Worm (Caenorhabditis elegans) whole organism, mixed stage, embryonic: Measurements from ENCODE around the gene C36E6.8.

Source experiments
- M03D4.4 ChIP-seq: sonication (generic microtip); optimal IDR thresholded peaks from 2 replicates; lab custom pipeline; 2017; ENCODE audit warnings: mild to moderate bottlenecking, missing genetic modification characterization, missing compliant biosample characterization
- bed-3 ChIP-seq: fragments of 200-800 bp; sonication (Bioruptor generic); optimal IDR thresholded peaks from 3 replicates; lab custom pipeline; 2018; ENCODE audit warnings: mild to moderate bottlenecking, missing genetic modification characterization, moderate library complexity, missing compliant biosample characterization
- ceh-39 ChIP-seq: fragments of 150-350 bp; optimal IDR thresholded peaks from 2 replicates; lab custom pipeline; 2014; ENCODE audit warnings: missing biosample characterization, missing genetic modification characterization
- ceh-43 ChIP-seq: fragments of 200-800 bp; sonication (Bioruptor generic); optimal IDR thresholded peaks from 2 replicates; lab custom pipeline; 2018; ENCODE audit warnings: mild to moderate bottlenecking, missing genetic modification characterization, moderate library complexity, missing compliant biosample characterization
- ceh-83 ChIP-seq: fragments of 200-800 bp; sonication (Bioruptor generic); optimal IDR thresholded peaks from 2 replicates; lab custom pipeline; 2018; ENCODE audit warnings: mild to moderate bottlenecking, missing genetic modification characterization, missing compliant biosample characterization
- ces-1 ChIP-seq: fragments of 150-350 bp; optimal IDR thresholded peaks from 2 replicates; lab custom pipeline; 2014; ENCODE audit warnings: missing biosample characterization, missing genetic modification reagents, missing genetic modification characterization
- cnd-1 ChIP-seq: fragments of 200-800 bp; sonication (Bioruptor generic); optimal IDR thresholded peaks from 2 replicates; lab custom pipeline; 2018; ENCODE audit warnings: mild to moderate bottlenecking, missing genetic modification characterization, missing compliant biosample characterization
- drap-1 ChIP-seq: fragments of 200-800 bp; sonication (Bioruptor generic); optimal IDR thresholded peaks from 3 replicates; lab custom pipeline; 2018; ENCODE audit warnings: mild to moderate bottlenecking, missing genetic modification characterization, missing compliant biosample characterization
- elt-1 ChIP-seq: sonication (generic microtip); optimal IDR thresholded peaks from 2 replicates; lab custom pipeline; 2017; ENCODE audit warnings: missing genetic modification characterization, mild to moderate bottlenecking, missing compliant biosample characterization, antibody characterized with exemption, moderate library complexity, borderline replicate concordance; ENCODE audit not compliant: insufficient read depth
- elt-3 ChIP-seq: fragments of 150-350 bp; optimal IDR thresholded peaks from 2 replicates; lab custom pipeline; 2014; ENCODE audit warnings: missing biosample characterization, missing genetic modification characterization
- flh-1 ChIP-seq: fragments of 200-800 bp; sonication (Bioruptor generic); optimal IDR thresholded peaks from 2 replicates; lab custom pipeline; 2018; ENCODE audit warnings: mild to moderate bottlenecking, missing genetic modification characterization, moderate library complexity, missing compliant biosample characterization
- ham-2 ChIP-seq: fragments of 200-800 bp; sonication (Bioruptor generic); optimal IDR thresholded peaks from 2 replicates; lab custom pipeline; 2018; ENCODE audit warnings: mild to moderate bottlenecking, missing genetic modification characterization, missing compliant biosample characterization
- hlh-1 ChIP-seq: fragments of 150-350 bp; optimal IDR thresholded peaks from 2 replicates; lab custom pipeline; 2014; ENCODE audit warnings: missing biosample characterization, missing genetic modification reagents, missing genetic modification characterization
- lin-13 ChIP-seq: fragments of 150-350 bp; optimal IDR thresholded peaks from 2 replicates; lab custom pipeline; 2014; ENCODE audit warnings: missing biosample characterization, missing genetic modification characterization
- lin-32 ChIP-seq: fragments of 200-800 bp; sonication (Bioruptor generic); optimal IDR thresholded peaks from 2 replicates; lab custom pipeline; 2018; ENCODE audit warnings: mild to moderate bottlenecking, missing genetic modification characterization, missing compliant biosample characterization
- lsy-2 ChIP-seq: fragments of 150-350 bp; optimal IDR thresholded peaks from 2 replicates; lab custom pipeline; 2014; ENCODE audit warnings: missing biosample characterization, missing genetic modification characterization
- mab-5 ChIP-seq: fragments of 150-350 bp; optimal IDR thresholded peaks from 2 replicates; lab custom pipeline; 2014; ENCODE audit warnings: missing biosample characterization, missing genetic modification characterization
- mep-1 ChIP-seq: fragments of 150-350 bp; optimal IDR thresholded peaks from 2 replicates; lab custom pipeline; 2017; ENCODE audit warnings: missing biosample characterization, missing genetic modification reagents, missing genetic modification characterization, inconsistent platforms
- mls-2 ChIP-seq: sonication (generic microtip); optimal IDR thresholded peaks from 2 replicates; lab custom pipeline; 2016; ENCODE audit warnings: mild to moderate bottlenecking, missing genetic modification characterization, moderate library complexity, missing compliant biosample characterization
- nhr-12 ChIP-seq: fragments of 150-350 bp; optimal IDR thresholded peaks from 2 replicates; lab custom pipeline; 2014; ENCODE audit warnings: missing biosample characterization, missing genetic modification characterization
- nhr-2 ChIP-seq: fragments of 150-350 bp; optimal IDR thresholded peaks from 2 replicates; lab custom pipeline; 2014; ENCODE audit warnings: missing biosample characterization, missing genetic modification characterization
- nhr-237 ChIP-seq: fragments of 150-350 bp; optimal IDR thresholded peaks from 2 replicates; lab custom pipeline; 2014; ENCODE audit warnings: missing biosample characterization, missing genetic modification characterization
- nhr-28 ChIP-seq: fragments of 150-350 bp; optimal IDR thresholded peaks from 2 replicates; lab custom pipeline; 2014; ENCODE audit warnings: missing biosample characterization, missing genetic modification characterization
- nhr-76 ChIP-seq: sonication (generic microtip); optimal IDR thresholded peaks from 2 replicates; lab custom pipeline; 2017; ENCODE audit warnings: missing biosample characterization, missing genetic modification characterization
- pha-4 ChIP-seq: fragments of 150-350 bp; optimal IDR thresholded peaks from 2 replicates; lab custom pipeline; 2018; ENCODE audit warnings: missing biosample characterization, missing genetic modification reagents, missing genetic modification characterization
- sem-2 ChIP-seq: fragments of 200-800 bp; sonication (Bioruptor generic); optimal IDR thresholded peaks from 2 replicates; lab custom pipeline; 2018; ENCODE audit warnings: mild to moderate bottlenecking, missing genetic modification characterization, missing compliant biosample characterization
- snpc-4 ChIP-seq: fragments of 150-350 bp; optimal IDR thresholded peaks from 2 replicates; lab custom pipeline; 2014; ENCODE audit warnings: missing biosample characterization, missing genetic modification characterization
- sptf-1 ChIP-seq: sonication (generic microtip); optimal IDR thresholded peaks from 2 replicates; lab custom pipeline; 2017; ENCODE audit warnings: mild to moderate bottlenecking, missing genetic modification characterization, moderate library complexity, missing compliant biosample characterization
- unc-120 ChIP-seq: sonication (generic microtip); optimal IDR thresholded peaks from 2 replicates; lab custom pipeline; 2017; ENCODE audit warnings: missing genetic modification characterization, missing compliant biosample characterization; ENCODE audit not compliant: poor library complexity, severe bottlenecking
- unc-39 ChIP-seq: fragments of 150-350 bp; optimal IDR thresholded peaks from 2 replicates; lab custom pipeline; 2014; ENCODE audit warnings: missing biosample characterization, missing genetic modification characterization
- unc-62 ChIP-seq: fragments of 150-350 bp; optimal IDR thresholded peaks from 2 replicates; lab custom pipeline; 2014; ENCODE audit warnings: missing biosample characterization, missing genetic modification reagents, missing genetic modification characterization
- zip-8 ChIP-seq: fragments of 150-350 bp; optimal IDR thresholded peaks from 2 replicates; lab custom pipeline; 2014; ENCODE audit warnings: missing biosample characterization, missing genetic modification characterization
- ztf-11 ChIP-seq: fragments of 150-350 bp; optimal IDR thresholded peaks from 2 replicates; lab custom pipeline; 2014; ENCODE audit warnings: missing biosample characterization, missing genetic modification characterization

The C36E6.8 gene

DNA sequence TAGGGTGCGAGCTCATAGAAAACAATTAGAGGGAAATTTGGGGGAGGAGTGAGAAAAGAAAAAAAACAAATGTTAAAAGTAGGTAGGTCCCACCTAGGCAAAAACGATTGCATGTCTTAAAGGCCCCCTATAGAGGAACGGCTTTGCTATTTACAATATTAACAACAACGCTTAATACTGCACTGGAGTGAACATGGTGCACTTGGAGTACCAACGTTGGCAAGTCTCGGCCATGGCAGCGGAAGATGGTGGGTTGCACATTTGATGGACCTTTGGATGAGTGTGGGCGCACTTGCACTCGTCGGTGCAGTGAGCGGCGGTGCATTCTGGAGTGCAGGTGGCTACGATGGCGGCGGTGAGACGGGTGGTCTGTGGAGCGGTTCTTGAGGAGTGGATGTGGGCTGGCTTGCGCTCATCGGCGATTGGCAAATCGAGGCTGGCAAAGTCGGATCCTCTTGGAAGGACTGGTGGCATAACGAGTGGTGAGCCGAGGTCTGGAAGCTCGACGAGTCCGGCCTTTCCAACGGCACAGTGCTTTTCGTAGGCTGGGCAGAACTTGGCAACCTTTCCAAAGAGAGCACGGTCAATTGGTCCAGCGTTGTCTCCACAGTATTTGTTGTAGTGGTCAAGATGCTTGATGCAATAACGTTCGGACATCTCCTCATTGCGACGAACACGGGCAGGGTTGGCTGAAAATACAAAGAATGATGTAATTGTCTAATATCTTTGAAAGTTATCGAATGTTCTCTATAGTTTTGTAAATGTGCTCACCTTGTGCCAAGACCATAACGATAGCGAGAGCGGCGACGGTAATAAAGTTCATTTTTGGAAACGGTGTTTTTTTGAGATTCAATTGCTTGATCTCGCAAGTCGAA, 17.7 kb upstream of the C36E6.8 start:
- TF ChIP-seq ceh-39 (tag; lab: Kevin White, UChicago) = no peak
- TF ChIP-seq ztf-11 (tag; lab: Kevin White, UChicago) = no peak
- TF ChIP-seq lsy-2 (tag; lab: Kevin White, UChicago) = no peak
- TF ChIP-seq mls-2 (tag; lab: Kevin White, UChicago) = no peak

DNA sequence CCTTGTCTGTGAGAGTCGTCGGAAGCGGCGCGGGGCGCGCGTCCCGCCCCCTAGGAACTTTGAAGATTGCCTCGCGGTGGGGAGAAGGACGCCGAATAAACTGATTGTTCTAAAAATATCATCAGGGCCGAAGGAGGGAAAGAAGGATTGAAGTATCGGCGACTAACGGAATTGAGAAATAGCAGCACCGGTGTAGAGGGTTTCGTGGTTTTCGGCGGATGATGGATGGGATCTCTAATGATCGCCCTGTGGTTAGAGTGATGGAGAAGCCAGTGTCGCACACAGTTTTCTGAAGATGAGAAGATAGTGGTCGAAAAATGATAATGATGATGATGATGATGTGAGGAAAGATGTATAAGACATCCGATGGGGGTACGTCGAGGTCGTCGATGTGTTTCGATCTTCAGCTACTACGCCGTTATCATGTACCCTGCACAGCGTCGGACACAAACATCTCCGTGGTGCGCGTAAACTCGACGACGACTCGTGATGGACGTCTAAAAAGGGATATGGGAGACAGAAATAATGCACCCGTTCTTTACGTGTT, 16.9 kb upstream of the C36E6.8 start, which contains the start of gene osm-11:
osm-11 (minus strand) TSS at position 51 of the 547 bp plus-strand sequence.
- no peak for TF ChIP-seq lsy-2 (tag; lab: Kevin White, UChicago)
- no peak for TF ChIP-seq ceh-83 (GFP tag; lab: Kevin White, UChicago)
- no peak for TF ChIP-seq ceh-43 (GFP tag; lab: Kevin White, UChicago)
- no peak for TF ChIP-seq flh-1 (GFP tag; lab: Kevin White, UChicago)
- no peak for TF ChIP-seq lin-32 (GFP tag; lab: Kevin White, UChicago)
- no peak for TF ChIP-seq unc-39 (tag; lab: Kevin White, UChicago)
- no peak for TF ChIP-seq sptf-1 (tag; lab: Kevin White, UChicago)
- no peak for TF ChIP-seq nhr-2 (tag; lab: Kevin White, UChicago)
- no peak for TF ChIP-seq bed-3 (GFP tag; lab: Kevin White, UChicago)
- no peak for TF ChIP-seq nhr-28 (tag; lab: Kevin White, UChicago)
- no peak for TF ChIP-seq elt-1 (tag; lab: Kevin White, UChicago)
- no peak for TF ChIP-seq nhr-237 (tag; lab: Kevin White, UChicago)
- no peak for TF ChIP-seq M03D4.4 (tag; lab: Kevin White, UChicago)
- no peak for TF ChIP-seq snpc-4 (tag; lab: Kevin White, UChicago)
- TF ChIP-seq lin-13 (tag; lab: Kevin White, UChicago) = no peak
- no peak for TF ChIP-seq nhr-76 (tag; lab: Kevin White, UChicago)
- TF ChIP-seq unc-62 (GFP tag; lab: Kevin White, UChicago) = no peak
- TF ChIP-seq ces-1 = no peak
- no peak for TF ChIP-seq hlh-1 (tag; lab: Kevin White, UChicago)

DNA sequence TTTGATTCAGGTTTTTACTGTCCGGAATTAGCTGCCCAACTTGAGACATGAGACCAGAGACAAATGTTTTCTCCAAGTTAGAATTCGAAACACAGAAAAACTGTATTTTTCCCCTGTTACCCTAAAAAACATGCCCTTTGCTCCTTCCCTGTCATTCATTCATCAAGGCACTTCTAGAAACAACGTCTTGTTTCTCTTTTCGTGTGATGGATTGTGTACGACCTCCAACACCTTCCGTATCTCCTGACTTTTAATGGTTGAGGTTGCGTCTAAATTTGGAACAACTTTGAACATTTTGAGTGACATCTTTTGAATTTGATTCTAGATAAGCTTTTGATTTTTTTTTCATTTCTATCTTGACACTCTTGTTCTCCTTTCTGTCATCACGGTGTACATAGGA, 15.9 kb upstream of the C36E6.8 start:
- TF ChIP-seq nhr-237 (tag; lab: Kevin White, UChicago) (no peak), elt-1 (tag; lab: Kevin White, UChicago) (no peak), lsy-2 (tag; lab: Kevin White, UChicago) (no peak), sptf-1 (tag; lab: Kevin White, UChicago) (no peak), snpc-4 (tag; lab: Kevin White, UChicago) (no peak), mls-2 (tag; lab: Kevin White, UChicago) (no peak), mep-1 (tag; lab: Kevin White, UChicago) (no peak), ham-2 (GFP tag; lab: Kevin White, UChicago) (no peak), drap-1 (GFP tag; lab: Kevin White, UChicago) (no peak)

DNA sequence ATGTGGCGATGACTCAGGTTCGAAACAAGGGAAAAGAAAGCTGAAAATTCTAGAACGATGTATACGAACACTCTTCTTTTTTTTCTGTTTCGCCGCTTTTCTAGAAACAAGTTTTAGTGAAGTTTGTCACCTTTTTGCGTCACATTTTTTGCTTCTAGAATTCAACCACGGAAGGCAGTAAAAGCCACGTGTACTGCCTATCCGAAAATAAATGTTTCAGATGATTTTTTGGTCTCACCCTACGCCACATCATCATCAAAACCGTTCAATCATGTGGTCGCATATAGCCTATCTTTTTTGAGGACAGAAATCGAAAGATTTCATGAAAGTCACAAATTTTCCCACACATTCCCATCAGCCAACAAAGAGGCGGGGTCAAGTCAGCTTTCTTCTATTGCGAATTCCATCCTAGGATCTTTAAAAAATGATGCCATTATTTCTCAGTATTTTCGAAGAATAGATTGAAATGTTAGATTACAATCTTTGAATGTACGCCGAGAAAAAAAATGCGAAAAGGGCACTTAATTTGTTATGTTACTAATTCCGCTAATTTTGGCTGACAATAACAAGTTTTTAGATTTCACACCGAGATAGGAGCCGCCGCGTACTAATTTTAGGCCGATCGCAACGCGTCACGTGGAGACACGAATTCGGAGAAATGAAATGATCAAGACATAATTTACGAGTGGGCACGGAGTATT, 14.4 kb upstream of the C36E6.8 start:
- no peak for TF ChIP-seq elt-3 (tag; lab: Kevin White, UChicago)
- no peak for TF ChIP-seq pha-4 (tag; lab: Kevin White, UChicago)
- no peak for TF ChIP-seq nhr-76 (tag; lab: Kevin White, UChicago)
- no peak for TF ChIP-seq unc-62 (GFP tag; lab: Kevin White, UChicago)
- TF ChIP-seq sem-2 (GFP tag; lab: Kevin White, UChicago) = no peak
- no peak for TF ChIP-seq cnd-1 (tag; lab: Kevin White, UChicago)
- no peak for TF ChIP-seq zip-8 (tag; lab: Kevin White, UChicago)
- no peak for TF ChIP-seq unc-39 (tag; lab: Kevin White, UChicago)
- no peak for TF ChIP-seq flh-1 (GFP tag; lab: Kevin White, UChicago)
- TF ChIP-seq ham-2 (GFP tag; lab: Kevin White, UChicago) = no peak
- TF ChIP-seq mab-5 = no peak
- no peak for TF ChIP-seq nhr-2 (tag; lab: Kevin White, UChicago)
- TF ChIP-seq ceh-39 (tag; lab: Kevin White, UChicago) = no peak
- TF ChIP-seq unc-120 (tag; lab: Kevin White, UChicago) = no peak
- TF ChIP-seq hlh-1 (tag; lab: Kevin White, UChicago) = no peak
- no peak for TF ChIP-seq mls-2 (tag; lab: Kevin White, UChicago)
- no peak for TF ChIP-seq nhr-12 (tag; lab: Kevin White, UChicago)
- no peak for TF ChIP-seq snpc-4 (tag; lab: Kevin White, UChicago)
- TF ChIP-seq lin-32 (GFP tag; lab: Kevin White, UChicago) = no peak
- TF ChIP-seq drap-1 (GFP tag; lab: Kevin White, UChicago) = no peak
